Fruit fly (Drosophila melanogaster) whole organism, embryonic: Measurements from ENCODE around the gene CG2931.

Experiments
- Adf1 ChIP-seq: fragments of 200-800 bp; sonication (Bioruptor generic); IDR thresholded peaks from 2 replicates; pipeline ENCODE4 v1.3.6; 2022; ENCODE audit warnings: missing biosample characterization, missing genetic modification characterization
- BEAF-32 ChIP-seq: fragments of 200-800 bp; sonication (Bioruptor generic); optimal IDR thresholded peaks from 3 replicates; lab custom pipeline; 2017; ENCODE audit warnings: missing biosample characterization, missing genetic modification characterization, mild to moderate bottlenecking, moderate library complexity, missing genetic modification reagents
- CG10979 ChIP-seq: fragments of 200-800 bp; sonication (Bioruptor generic); optimal IDR thresholded peaks from 2 replicates; lab custom pipeline; 2018; ENCODE audit warnings: missing biosample characterization, mild to moderate bottlenecking, missing genetic modification characterization, moderate library complexity
- CG12299 ChIP-seq: fragments of 200-800 bp; sonication (Bioruptor generic); optimal IDR thresholded peaks from 2 replicates; lab custom pipeline; 2018; ENCODE audit warnings: missing biosample characterization, mild to moderate bottlenecking, missing genetic modification characterization
- CG12659 ChIP-seq: fragments of 200-800 bp; sonication (Bioruptor generic); optimal IDR thresholded peaks from 3 replicates; lab custom pipeline; 2017; ENCODE audit warnings: mild to moderate bottlenecking, missing biosample characterization, missing genetic modification reagents, missing genetic modification characterization
- CG15269 ChIP-seq: fragments of 200-800 bp; sonication (Bioruptor generic); optimal IDR thresholded peaks from 2 replicates; lab custom pipeline; 2018; ENCODE audit warnings: missing biosample characterization, mild to moderate bottlenecking, missing genetic modification characterization, moderate library complexity
- CG16815 ChIP-seq: fragments of 200-800 bp; sonication (Bioruptor generic); optimal IDR thresholded peaks from 3 replicates; lab custom pipeline; 2017; ENCODE audit warnings: missing biosample characterization, mild to moderate bottlenecking, missing genetic modification characterization
- CG2129 ChIP-seq: fragments of 200-800 bp; sonication (Bioruptor generic); IDR thresholded peaks from 2 replicates; pipeline ENCODE4 v1.3.6; 2022; ENCODE audit warnings: missing biosample characterization, missing genetic modification characterization; ENCODE audit not compliant: partially characterized antibody
- CG2712 ChIP-seq: fragments of 200-800 bp; optimal IDR thresholded peaks from 3 replicates; lab custom pipeline; 2019; ENCODE audit warnings: missing biosample characterization, mild to moderate bottlenecking, missing genetic modification characterization, moderate library complexity
- CG32532 ChIP-seq: fragments of 200-800 bp; sonication (Bioruptor generic); IDR thresholded peaks from 2 replicates; pipeline ENCODE4 v1.3.6; 2022; ENCODE audit warnings: missing biosample characterization, missing genetic modification characterization
- CG3407 ChIP-seq: fragments of 200-800 bp; sonication (Bioruptor generic); optimal IDR thresholded peaks from 2 replicates; lab custom pipeline; 2018; ENCODE audit warnings: missing biosample characterization, mild to moderate bottlenecking, missing genetic modification characterization
- CG4617 ChIP-seq: fragments of 200-800 bp; sonication (Bioruptor generic); optimal IDR thresholded peaks from 3 replicates; lab custom pipeline; 2016; ENCODE audit warnings: missing biosample characterization, missing genetic modification characterization, borderline replicate concordance
- CG6854 ChIP-seq: fragments of 200-800 bp; sonication (Bioruptor generic); optimal IDR thresholded peaks from 3 replicates; lab custom pipeline; 2017; ENCODE audit warnings: missing biosample characterization, mild to moderate bottlenecking, missing genetic modification characterization
- CG7357 ChIP-seq: fragments of 200-800 bp; sonication (Bioruptor generic); IDR thresholded peaks from 3 replicates; pipeline ENCODE4 v1.3.6; 2022; ENCODE audit warnings: missing biosample characterization, missing genetic modification characterization
- CG9437 ChIP-seq: fragments of 200-800 bp; sonication (Bioruptor generic); optimal IDR thresholded peaks from 2 replicates; lab custom pipeline; 2018; ENCODE audit warnings: missing biosample characterization, mild to moderate bottlenecking, missing genetic modification characterization
- CoRest ChIP-seq: fragments of 200-800 bp; sonication (Bioruptor generic); optimal IDR thresholded peaks from 3 replicates; lab custom pipeline; 2018; ENCODE audit warnings: missing biosample characterization, mild to moderate bottlenecking, missing genetic modification characterization, moderate library complexity
- Dek ChIP-seq: fragments of 200-800 bp; sonication (Bioruptor generic); optimal IDR thresholded peaks from 3 replicates; lab custom pipeline; 2019; ENCODE audit warnings: missing biosample characterization, mild to moderate bottlenecking, missing genetic modification characterization, moderate library complexity
- Ets97D ChIP-seq: fragments of 200-800 bp; sonication (Bioruptor generic); optimal IDR thresholded peaks from 3 replicates; lab custom pipeline; 2016; ENCODE audit warnings: missing biosample characterization, missing genetic modification characterization
- MTF-1 ChIP-seq: fragments of 200-800 bp; sonication (Bioruptor generic); optimal IDR thresholded peaks from 2 replicates; lab custom pipeline; 2018; ENCODE audit warnings: missing biosample characterization, mild to moderate bottlenecking, missing genetic modification characterization, borderline replicate concordance
- NC2α ChIP-seq: fragments of 200-800 bp; sonication (Bioruptor generic); optimal IDR thresholded peaks from 2 replicates; lab custom pipeline; 2016; ENCODE audit warnings: missing biosample characterization, missing genetic modification characterization
- NFAT ChIP-seq: fragments of 200-800 bp; sonication (Bioruptor generic); IDR thresholded peaks from 2 replicates; pipeline ENCODE4 v1.3.6; 2022; ENCODE audit warnings: missing biosample characterization, missing genetic modification characterization
- Pdp1 ChIP-seq, 2 experiments: fragments of 200-800 bp; sonication (Bioruptor generic); optimal IDR thresholded peaks; 3 replicates each; lab custom pipeline; 2016; ENCODE audit warnings: missing biosample characterization in 2 of 2, missing genetic modification characterization in 2 of 2, mild to moderate bottlenecking in 1 of 2, moderate library complexity in 1 of 2
- Rfx ChIP-seq: fragments of 200-800 bp; sonication (Bioruptor generic); IDR thresholded peaks from 2 replicates; pipeline ENCODE4 v1.3.6; 2022; ENCODE audit warnings: missing biosample characterization, missing genetic modification characterization
- Side ChIP-seq: fragments of 200-800 bp; sonication (Bioruptor generic); optimal IDR thresholded peaks from 2 replicates; lab custom pipeline; 2016; ENCODE audit warnings: missing biosample characterization, missing genetic modification characterization
- Usf ChIP-seq: fragments of 200-800 bp; sonication (Bioruptor generic); optimal IDR thresholded peaks from 2 replicates; lab custom pipeline; 2017; ENCODE audit warnings: missing genotype, missing biosample characterization, missing genetic modification characterization
- Vsx1 ChIP-seq: fragments of 200-800 bp; sonication (Bioruptor generic); optimal IDR thresholded peaks from 2 replicates; lab custom pipeline; 2017; ENCODE audit warnings: missing biosample characterization, mild to moderate bottlenecking, missing genetic modification characterization, missing genetic modification reagents
- Xbp1 ChIP-seq: fragments of 200-800 bp; sonication (Bioruptor generic); optimal IDR thresholded peaks from 3 replicates; lab custom pipeline; 2016; ENCODE audit warnings: missing biosample characterization, mild to moderate bottlenecking, missing genetic modification characterization
- bsh ChIP-seq, 2 experiments: fragments of 200-800 bp; sonication (Bioruptor generic); optimal IDR thresholded peaks; 2 replicates each; lab custom pipeline; 2017 to 2018; ENCODE audit warnings: mild to moderate bottlenecking in 2 of 2, missing biosample characterization in 2 of 2, missing genetic modification characterization in 2 of 2, moderate library complexity in 1 of 2
- cato ChIP-seq: fragments of 200-800 bp; sonication (Bioruptor generic); optimal IDR thresholded peaks from 2 replicates; lab custom pipeline; 2016; ENCODE audit warnings: missing biosample characterization, missing genetic modification characterization, borderline replicate concordance
- chif ChIP-seq, 2 experiments: fragments of 200-800 bp; sonication (Bioruptor generic); optimal IDR thresholded peaks; 3 replicates each; lab custom pipeline; 2016; ENCODE audit warnings: missing biosample characterization in 2 of 2, missing genetic modification characterization in 2 of 2
- corto ChIP-seq: fragments of 200-800 bp; sonication (Bioruptor generic); optimal IDR thresholded peaks from 2 replicates; lab custom pipeline; 2016; ENCODE audit warnings: missing biosample characterization, mild to moderate bottlenecking, missing genetic modification characterization, moderate library complexity
- fd102C ChIP-seq: fragments of 200-800 bp; sonication (Bioruptor generic); optimal IDR thresholded peaks from 2 replicates; lab custom pipeline; 2018; ENCODE audit warnings: missing biosample characterization, mild to moderate bottlenecking, missing genetic modification characterization, moderate library complexity
- gce ChIP-seq: fragments of 200-800 bp; sonication (Bioruptor generic); IDR thresholded peaks from 3 replicates; pipeline ENCODE4 v1.3.6; 2022; ENCODE audit warnings: missing biosample characterization, missing genetic modification characterization
- gsb-n ChIP-seq: fragments of 200-800 bp; sonication (Bioruptor generic); optimal IDR thresholded peaks from 3 replicates; lab custom pipeline; 2018; ENCODE audit warnings: missing biosample characterization, mild to moderate bottlenecking, missing genetic modification characterization
- ham ChIP-seq: fragments of 200-800 bp; sonication (Bioruptor generic); IDR thresholded peaks from 2 replicates; pipeline ENCODE4 v1.3.6; 2022; ENCODE audit warnings: missing biosample characterization, missing genetic modification characterization
- ind ChIP-seq: fragments of 200-800 bp; sonication (Bioruptor generic); optimal IDR thresholded peaks from 3 replicates; lab custom pipeline; 2016; ENCODE audit warnings: missing biosample characterization, missing genetic modification characterization
- mirr ChIP-seq: fragments of 200-800 bp; sonication (Bioruptor generic); optimal IDR thresholded peaks from 3 replicates; lab custom pipeline; 2018; ENCODE audit warnings: missing biosample characterization, mild to moderate bottlenecking, missing genetic modification characterization
- mld ChIP-seq: fragments of 200-800 bp; sonication (Bioruptor generic); IDR thresholded peaks from 3 replicates; pipeline ENCODE4 v1.3.6; 2022; ENCODE audit warnings: missing biosample characterization, missing genetic modification characterization; ENCODE audit not compliant: partially characterized antibody
- nom ChIP-seq: fragments of 200-800 bp; sonication (Bioruptor generic); optimal IDR thresholded peaks from 2 replicates; lab custom pipeline; 2017; ENCODE audit warnings: missing biosample characterization, missing genetic modification characterization, mild to moderate bottlenecking, moderate library complexity, missing genetic modification reagents
- pita ChIP-seq: fragments of 200-800 bp; sonication (Bioruptor generic); optimal IDR thresholded peaks from 2 replicates; lab custom pipeline; 2017; ENCODE audit warnings: missing biosample characterization, mild to moderate bottlenecking, missing genetic modification characterization
- psq ChIP-seq: fragments of 200-800 bp; sonication (Bioruptor generic); optimal IDR thresholded peaks from 2 replicates; lab custom pipeline; 2017; ENCODE audit warnings: missing biosample characterization, missing genetic modification characterization
- repo ChIP-seq: fragments of 200-800 bp; sonication (Bioruptor generic); optimal IDR thresholded peaks from 2 replicates; lab custom pipeline; 2016; ENCODE audit warnings: missing biosample characterization, missing genetic modification characterization
- run ChIP-seq: fragments of 200-800 bp; sonication (Bioruptor generic); optimal IDR thresholded peaks from 3 replicates; lab custom pipeline; 2018; ENCODE audit warnings: missing biosample characterization, mild to moderate bottlenecking, missing genetic modification characterization
- sqz ChIP-seq: fragments of 200-800 bp; sonication (Bioruptor generic); optimal IDR thresholded peaks from 3 replicates; lab custom pipeline; 2018; ENCODE audit warnings: missing biosample characterization, mild to moderate bottlenecking, missing genetic modification characterization
- sr ChIP-seq: fragments of 200-800 bp; sonication (Bioruptor generic); IDR thresholded peaks from 3 replicates; pipeline ENCODE4 v1.3.6; 2022; ENCODE audit warnings: missing biosample characterization, missing genetic modification characterization
- tgo ChIP-seq: fragments of 200-800 bp; sonication (Bioruptor generic); IDR thresholded peaks from 3 replicates; pipeline ENCODE4 v1.3.6; 2022; ENCODE audit warnings: missing biosample characterization, missing genetic modification characterization
- tin ChIP-seq: fragments of 200-800 bp; sonication (Bioruptor generic); optimal IDR thresholded peaks from 3 replicates; lab custom pipeline; 2016; ENCODE audit warnings: missing biosample characterization, missing genetic modification characterization
- vfl ChIP-seq: fragments of 200-800 bp; sonication (Bioruptor generic); optimal IDR thresholded peaks from 2 replicates; lab custom pipeline; 2016; ENCODE audit warnings: missing biosample characterization, missing genetic modification characterization
- wdn ChIP-seq: fragments of 200-800 bp; sonication (Bioruptor generic); IDR thresholded peaks from 2 replicates; pipeline ENCODE4 v1.3.6; 2022; ENCODE audit warnings: missing biosample characterization, missing genetic modification characterization
- zf30C ChIP-seq: fragments of 200-800 bp; sonication (Bioruptor generic); optimal IDR thresholded peaks from 3 replicates; lab custom pipeline; 2018; ENCODE audit warnings: missing biosample characterization, mild to moderate bottlenecking, missing genetic modification characterization

Gene CG2931

DNA sequence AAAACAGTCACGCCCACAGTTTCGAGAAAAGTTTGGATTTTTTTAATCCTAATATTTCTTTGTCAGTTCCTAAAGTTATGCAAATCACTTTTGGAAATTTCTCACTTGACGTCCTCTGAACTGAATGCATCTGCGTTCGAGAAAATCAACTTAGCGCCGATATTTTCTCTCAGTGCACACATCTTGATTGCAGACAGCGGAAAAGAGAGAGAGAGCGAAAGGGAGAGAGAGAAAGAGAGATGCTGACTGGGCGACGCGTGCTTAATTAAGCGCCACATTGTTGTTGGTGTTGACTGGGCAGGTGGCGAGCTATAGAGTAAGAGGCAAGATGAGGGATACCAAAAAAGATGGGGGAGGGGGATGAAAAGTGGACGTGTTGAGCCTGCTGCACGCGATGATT lies 49.8 kb downstream of the CG2931 start (continued):
- TF ChIP-seq CG4617 (GFP tag; lab: Kevin White, UChicago) (no peak), Xbp1 (GFP tag; lab: Kevin White, UChicago) (peak; percentile 61), CG2712 (tag; lab: Kevin White, UChicago) (peak; percentile 58), Vsx1 (GFP tag; lab: Kevin White, UChicago) (no peak), Ets97D (GFP tag; lab: Kevin White, UChicago) (no peak), NFAT (GFP tag; lab: Robert Waterston, UW) (no peak), NC2α (GFP tag; lab: Kevin White, UChicago) (peak; percentile 19), ind (GFP tag; lab: Kevin White, UChicago) (peak; percentile 61), Side (GFP tag; lab: Kevin White, UChicago) (peak; percentile 44), mld (GFP tag; lab: Robert Waterston, UW) (no peak), Dek (tag; lab: Kevin White, UChicago) (peak; percentile 0), CG2129 (GFP tag; lab: Robert Waterston, UW) (no peak), CG10979 (tag; lab: Kevin White, UChicago) (peak; percentile 62), vfl (peak; percentile 20), CG15269 (tag; lab: Kevin White, UChicago) (peak; percentile 54), tin (GFP tag; lab: Kevin White, UChicago) (peak; percentile 35), wdn (GFP tag; lab: Robert Waterston, UW) (no peak), gsb-n (tag; lab: Kevin White, UChicago) (peak; percentile 48), Pdp1 (GFP tag; optimal IDR thresholded peaks at IDR 0.05; lab: Kevin White, UChicago) (peak; percentile 37 to 48), Rfx (GFP tag; lab: Robert Waterston, UW) (peak; percentile 47), chif (GFP tag; optimal IDR thresholded peaks at IDR 0.05; lab: Kevin White, UChicago) (peak in 1 of 2 experiments; percentile 56), CG12659 (GFP tag; lab: Kevin White, UChicago) (peak; percentile 42), fd102C (GFP tag; lab: Kevin White, UChicago) (no peak), cato (no peak), run (no peak), CG12299 (tag; lab: Kevin White, UChicago) (no peak), repo (GFP tag; lab: Kevin White, UChicago) (peak; percentile 40), sr (GFP tag; lab: Robert Waterston, UW) (0 out of 3 replicates have a peak, but pooled peaks have one; percentile 15), CG16815 (GFP tag; lab: Kevin White, UChicago) (peak; percentile 21), CG32532 (GFP tag; lab: Robert Waterston, UW) (no peak; the same call in 1 of the 2 replicates), MTF-1 (GFP tag; lab: Kevin White, UChicago) (peak; percentile 35), Adf1 (no peak), bsh (GFP tag; optimal IDR thresholded peaks at IDR 0.05; lab: Kevin White, UChicago) (peak in 1 of 2 experiments; percentile 65), Usf (GFP tag; lab: Kevin White, UChicago) (no peak), corto (GFP tag; lab: Kevin White, UChicago) (no peak), BEAF-32 (GFP tag; lab: Kevin White, UChicago) (no peak), pita (no peak), ham (GFP tag; lab: Robert Waterston, UW) (no peak), gce (GFP tag; lab: Robert Waterston, UW) (no peak), sqz (GFP tag; lab: Kevin White, UChicago) (no peak), CG6854 (no peak), CG3407 (GFP tag; lab: Kevin White, UChicago) (peak; percentile 35), psq (no peak), CG9437 (GFP tag; lab: Kevin White, UChicago) (peak; percentile 48), CoRest (tag; lab: Kevin White, UChicago) (peak; percentile 57), nom (GFP tag; lab: Kevin White, UChicago) (peak; percentile 26), mirr (no peak), tgo (GFP tag; lab: Robert Waterston, UW) (peak; percentile 36; the same call in 1 of the 3 replicates), zf30C (peak; percentile 69), CG7357 (GFP tag; lab: Robert Waterston, UW) (0 out of 3 replicates have a peak, but pooled peaks have one; percentile 28)
